Worm (Caenorhabditis elegans): Measurements from ENCODE around the gene aass-1.

DNA sequence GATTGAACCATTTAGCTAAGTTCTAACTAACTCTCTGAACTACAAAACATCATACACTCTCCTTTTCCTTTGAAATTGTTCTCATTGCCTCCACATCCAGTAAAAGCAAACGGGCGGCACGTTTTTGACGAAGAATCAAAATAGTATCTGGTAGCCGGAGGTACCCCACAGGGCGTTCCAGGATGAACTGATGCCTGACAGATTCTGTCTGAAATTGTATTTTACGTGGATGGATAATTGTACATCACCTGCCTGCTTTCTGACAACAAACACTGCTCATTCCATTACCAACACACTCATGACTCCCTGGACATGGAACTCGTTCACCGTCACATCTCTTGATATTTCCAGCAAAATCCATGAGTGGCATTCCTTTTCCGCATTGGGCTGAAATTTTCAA is 45.4 kb downstream of the aass-1 start:
- TF ChIP-seq pha-4 (tag; optimal IDR thresholded peaks at IDR 0.05) = no peak
- TF ChIP-seq mab-5 (tag; optimal IDR thresholded peaks at IDR 0.05) = no peak
- no peak for TF ChIP-seq ceh-83 (GFP tag; optimal IDR thresholded peaks at IDR 0.05)
- no peak for TF ChIP-seq nhr-12 (tag; optimal IDR thresholded peaks at IDR 0.05)
- TF ChIP-seq nhr-2 (tag; optimal IDR thresholded peaks at IDR 0.05) = no peak
- TF ChIP-seq unc-62 (GFP tag; optimal IDR thresholded peaks at IDR 0.05) = no peak
- no peak for TF ChIP-seq nhr-28 (tag; optimal IDR thresholded peaks at IDR 0.05)
- no peak for TF ChIP-seq ztf-11 (tag; optimal IDR thresholded peaks at IDR 0.05)
- TF ChIP-seq sptf-1 (tag; optimal IDR thresholded peaks at IDR 0.05) = no peak
- TF ChIP-seq ham-2 (GFP tag; optimal IDR thresholded peaks at IDR 0.05) = no peak
- TF ChIP-seq nhr-237 (tag; optimal IDR thresholded peaks at IDR 0.05) = no peak
- TF ChIP-seq snpc-4 (tag; optimal IDR thresholded peaks at IDR 0.05) = no peak
- TF ChIP-seq ceh-43 (GFP tag; optimal IDR thresholded peaks at IDR 0.05) = no peak
- no peak for TF ChIP-seq nhr-76 (tag; optimal IDR thresholded peaks at IDR 0.05)
